Fruit fly (Drosophila melanogaster): ENCODE measurements around the gene CG31142.

Gene CG31142

DNA sequence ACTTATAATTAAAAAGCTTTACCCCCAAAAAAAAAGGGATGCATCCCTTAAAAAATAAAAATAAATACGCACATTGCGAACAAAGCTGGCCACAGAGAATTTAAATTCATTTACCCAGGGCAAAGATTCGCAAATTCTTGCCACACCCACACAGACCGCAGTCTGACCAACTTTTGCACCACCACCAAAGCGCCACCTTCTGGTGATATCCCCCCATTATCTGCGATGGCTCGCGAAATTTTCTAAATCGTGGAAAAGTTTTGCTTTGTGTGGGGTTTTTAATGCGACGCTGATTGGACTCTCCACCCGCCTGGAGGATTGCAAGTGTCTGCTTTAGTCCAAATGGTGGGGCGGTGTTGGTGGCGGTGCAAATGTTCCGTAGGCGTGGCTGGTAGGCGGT lies 29.0 kb upstream of the CG31142 start:
- TF ChIP-seq fd96Ca (GFP tag; IDR thresholded peaks at IDR 0.05) (no peak), rn (GFP tag; IDR thresholded peaks at IDR 0.05) (no peak), CG15710 (tag; optimal IDR thresholded peaks at IDR 0.05) (no peak), CG12605 (GFP tag; IDR thresholded peaks at IDR 0.05) (no peak), CG10348 (GFP tag; IDR thresholded peaks at IDR 0.05) (no peak)

DNA sequence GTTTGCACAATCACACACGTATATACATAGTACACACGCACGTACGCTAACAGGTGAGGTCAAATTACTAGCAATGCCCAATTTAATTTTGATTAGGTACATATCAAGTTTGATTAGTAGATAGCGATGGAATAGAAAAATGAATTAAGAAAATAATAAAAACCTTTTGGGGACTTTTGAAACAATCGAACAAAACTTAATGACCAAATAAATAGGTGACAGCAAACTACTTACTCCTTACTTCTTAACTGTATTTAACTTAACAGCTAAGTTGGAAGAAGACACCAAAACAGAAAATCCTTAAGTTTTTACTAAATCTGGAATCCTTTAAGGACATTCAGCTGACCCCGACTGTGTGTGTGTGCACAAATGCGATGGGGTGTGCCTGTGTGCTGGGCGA lies 27.0 kb upstream of the CG31142 start:
- TF ChIP-seq CG8159 (tag; optimal IDR thresholded peaks at IDR 0.05) = peak; percentile 65
- peak; percentile 23 for TF ChIP-seq CG15710 (tag; optimal IDR thresholded peaks at IDR 0.05)
- TF ChIP-seq CG17806 (tag; optimal IDR thresholded peaks at IDR 0.05) = peak; percentile 21
- TF ChIP-seq CG14655 (GFP tag; optimal IDR thresholded peaks at IDR 0.05) = no peak
- peak; percentile 47 for TF ChIP-seq CG9948 (tag; optimal IDR thresholded peaks at IDR 0.05)
- TF ChIP-seq gl (tag; optimal IDR thresholded peaks at IDR 0.05) = no peak
- TF ChIP-seq CG34367 (tag; optimal IDR thresholded peaks at IDR 0.05) = peak; percentile 23

DNA sequence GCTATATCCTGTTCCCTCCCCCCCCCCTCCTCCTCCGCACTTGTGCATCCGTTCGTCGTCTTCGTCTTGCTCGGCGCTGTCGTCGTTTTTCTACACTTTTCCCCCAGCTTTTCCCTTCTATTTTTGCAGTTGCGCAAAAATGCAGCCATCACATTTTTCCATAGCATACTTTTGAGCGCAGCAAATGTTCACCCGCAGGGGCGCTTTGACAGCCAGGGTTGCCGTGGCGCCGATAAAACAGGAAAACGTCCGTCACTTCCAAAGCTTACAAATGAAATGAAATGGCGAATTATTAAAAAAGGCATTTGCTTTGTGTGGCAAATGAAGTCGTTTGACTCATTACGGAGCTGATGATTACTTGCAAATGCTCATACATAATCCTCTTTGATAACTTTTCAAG lies 26.5 kb upstream of the CG31142 start:
- TF ChIP-seq CG17806 (tag; optimal IDR thresholded peaks at IDR 0.05) (no peak), rn (GFP tag; IDR thresholded peaks at IDR 0.05) (no peak), CG12605 (GFP tag; IDR thresholded peaks at IDR 0.05) (no peak), fd96Ca (GFP tag; IDR thresholded peaks at IDR 0.05) (no peak), CG8301 (tag; optimal IDR thresholded peaks at IDR 0.05) (no peak), CG4496 (GFP tag; IDR thresholded peaks at IDR 0.05) (no peak), D1 (tag; optimal IDR thresholded peaks at IDR 0.05) (no peak), EcR (GFP tag; optimal IDR thresholded peaks at IDR 0.05) (no peak), Ets98B (GFP tag; IDR thresholded peaks at IDR 0.05) (0 out of 2 replicates have a peak, but pooled peaks have one; percentile 9), Pif1A (GFP tag; optimal IDR thresholded peaks at IDR 0.05) (no peak), Snoo (tag; optimal IDR thresholded peaks at IDR 0.05) (no peak), CG32121 (GFP tag; IDR thresholded peaks at IDR 0.05) (0 out of 2 replicates have a peak, but pooled peaks have one; percentile 12), CG13204 (GFP tag; optimal IDR thresholded peaks at IDR 0.05) (no peak), CG10348 (GFP tag; IDR thresholded peaks at IDR 0.05) (no peak), CG8159 (tag; optimal IDR thresholded peaks at IDR 0.05) (no peak), gl (tag; optimal IDR thresholded peaks at IDR 0.05) (no peak), CG15710 (tag; optimal IDR thresholded peaks at IDR 0.05) (no peak)

DNA sequence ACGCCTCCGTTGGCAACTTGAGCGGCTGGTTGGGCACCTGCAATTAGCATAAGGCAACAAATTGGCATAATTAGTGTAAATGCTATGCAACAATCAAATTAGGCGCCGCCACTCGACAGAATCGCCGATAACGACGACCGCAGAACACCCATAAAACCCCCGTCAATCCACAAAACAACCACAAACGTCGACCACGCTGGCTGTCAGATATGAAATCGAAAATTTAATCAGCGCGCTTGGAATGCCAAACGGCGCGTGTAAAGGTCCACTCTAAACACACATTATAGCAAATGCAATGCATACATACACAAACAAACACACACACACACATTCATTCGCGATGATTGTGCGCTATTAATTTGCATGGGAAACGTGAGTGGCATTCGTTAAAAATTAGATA lies 25.6 kb upstream of the CG31142 start:
- TF ChIP-seq CG8159 (tag; optimal IDR thresholded peaks at IDR 0.05) = peak; percentile 70
- no peak for TF ChIP-seq CG32121 (GFP tag; IDR thresholded peaks at IDR 0.05)

DNA sequence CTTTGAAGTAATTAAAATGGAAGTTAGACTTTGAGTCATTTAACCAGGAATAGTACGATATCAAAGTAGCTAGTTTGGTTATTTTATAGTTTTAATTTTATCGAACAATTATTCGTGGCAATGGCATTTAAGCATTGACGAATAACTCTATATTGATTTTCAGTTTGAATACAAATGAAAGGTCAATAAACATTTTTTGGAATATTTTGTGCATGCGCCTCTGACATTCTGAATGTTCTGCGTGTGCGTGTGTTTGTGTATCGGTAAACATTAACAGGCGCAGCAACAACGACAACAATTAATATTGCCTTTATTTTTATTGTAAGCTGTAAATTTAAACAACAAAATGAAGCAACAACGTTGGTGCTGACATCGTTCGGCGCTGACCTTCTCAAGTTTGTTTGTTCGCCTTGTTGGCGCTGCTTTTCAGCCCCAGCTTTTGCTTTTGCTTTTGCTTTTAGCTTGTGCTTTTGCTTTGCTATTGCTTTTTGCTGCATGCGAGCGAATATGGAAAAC lies 19.6 kb upstream of the CG31142 start:
- TF ChIP-seq CG34367 (tag; optimal IDR thresholded peaks at IDR 0.05) (peak; percentile 67), fd96Ca (GFP tag; IDR thresholded peaks at IDR 0.05) (no peak), EcR (GFP tag; optimal IDR thresholded peaks at IDR 0.05) (peak; percentile 78), gl (tag; optimal IDR thresholded peaks at IDR 0.05) (peak; percentile 32), Pif1B (GFP tag; optimal IDR thresholded peaks at IDR 0.05) (peak; percentile 63), CG8159 (tag; optimal IDR thresholded peaks at IDR 0.05) (peak; percentile 86), CG15710 (tag; optimal IDR thresholded peaks at IDR 0.05) (peak; percentile 86), CG14655 (GFP tag; optimal IDR thresholded peaks at IDR 0.05) (no peak), CG9948 (tag; optimal IDR thresholded peaks at IDR 0.05) (peak; percentile 69), Ets98B (GFP tag; IDR thresholded peaks at IDR 0.05) (no peak), Pif1A (GFP tag; optimal IDR thresholded peaks at IDR 0.05) (peak; percentile 82), CG13204 (GFP tag; optimal IDR thresholded peaks at IDR 0.05) (peak; percentile 68), Snoo (tag; optimal IDR thresholded peaks at IDR 0.05) (peak; percentile 76), CG17806 (tag; optimal IDR thresholded peaks at IDR 0.05) (peak; percentile 74)

DNA sequence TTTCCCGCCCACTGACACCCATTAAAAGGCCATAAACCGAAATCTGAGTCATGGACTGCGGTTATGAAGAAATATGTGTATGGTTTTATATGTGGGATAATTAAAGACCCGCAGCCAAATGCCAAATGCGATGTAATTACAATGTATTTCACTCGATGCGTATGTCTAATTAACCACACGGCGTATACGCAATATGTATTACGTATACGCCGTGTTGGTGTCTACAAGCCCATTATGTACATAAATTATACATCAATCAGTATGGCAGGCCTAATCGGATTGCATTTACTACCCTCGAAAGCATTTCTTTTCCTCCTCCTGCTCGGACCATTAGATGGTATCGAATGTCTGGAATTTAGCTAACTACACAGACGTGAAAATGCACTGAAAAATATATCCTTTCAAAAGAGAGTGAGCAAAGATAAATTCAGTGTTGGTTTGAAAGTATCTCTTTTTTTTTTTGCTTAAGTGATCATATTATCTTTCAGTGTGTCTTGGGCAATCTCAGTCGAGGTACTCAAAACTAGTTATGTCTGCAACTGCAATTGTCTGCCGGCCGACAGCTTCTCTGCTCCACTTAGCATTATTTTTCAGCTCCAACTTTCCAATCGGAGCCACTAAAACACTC lies 18.7 kb upstream of the CG31142 start:
- TF ChIP-seq Ets98B (GFP tag; IDR thresholded peaks at IDR 0.05) (peak; percentile 58), Pif1A (GFP tag; optimal IDR thresholded peaks at IDR 0.05) (peak; percentile 11), CG17806 (tag; optimal IDR thresholded peaks at IDR 0.05) (no peak), CG10348 (GFP tag; IDR thresholded peaks at IDR 0.05) (no peak), CG12605 (GFP tag; IDR thresholded peaks at IDR 0.05) (no peak), CG9948 (tag; optimal IDR thresholded peaks at IDR 0.05) (no peak), gl (tag; optimal IDR thresholded peaks at IDR 0.05) (no peak), CG13204 (GFP tag; optimal IDR thresholded peaks at IDR 0.05) (no peak), CG4496 (GFP tag; IDR thresholded peaks at IDR 0.05) (peak; percentile 51; the same call in 2 of the 3 replicates), Pif1B (GFP tag; optimal IDR thresholded peaks at IDR 0.05) (no peak), EcR (GFP tag; optimal IDR thresholded peaks at IDR 0.05) (no peak), CG34367 (tag; optimal IDR thresholded peaks at IDR 0.05) (no peak), CG8159 (tag; optimal IDR thresholded peaks at IDR 0.05) (no peak), CG14655 (GFP tag; optimal IDR thresholded peaks at IDR 0.05) (peak; percentile 27), Snoo (tag; optimal IDR thresholded peaks at IDR 0.05) (no peak), D1 (tag; optimal IDR thresholded peaks at IDR 0.05) (no peak), CG15710 (tag; optimal IDR thresholded peaks at IDR 0.05) (no peak), CG8301 (tag; optimal IDR thresholded peaks at IDR 0.05) (peak; percentile 11)

All from whole organism, pupa.